Worm (Caenorhabditis elegans): ENCODE results near the gene ZK418.6.

ce11 chrIII:7072452-7072851, 6.2 kb downstream of the ZK418.6 start, which contains the start of gene lin-37:
- no peak for TF ChIP-seq nhr-67 (tag; optimal IDR thresholded peaks at IDR 0.05)
- no peak for TF ChIP-seq nhr-11 (tag; optimal IDR thresholded peaks at IDR 0.05)
- TF ChIP-seq zag-1 (tag; optimal IDR thresholded peaks at IDR 0.05) = no peak
- TF ChIP-seq tbx-2 (tag; optimal IDR thresholded peaks at IDR 0.05) = no peak
- TF ChIP-seq fkh-10 (GFP tag; optimal IDR thresholded peaks at IDR 0.05) = no peak
- TF ChIP-seq nhr-12 (tag; optimal IDR thresholded peaks at IDR 0.05) = no peak
- TF ChIP-seq pha-4 (tag; optimal IDR thresholded peaks at IDR 0.05) = no peak
- TF ChIP-seq lin-39 (tag; optimal IDR thresholded peaks at IDR 0.05) = no peak
- no peak for TF ChIP-seq nhr-237 (tag; optimal IDR thresholded peaks at IDR 0.05)

All from whole organism, L3 larva.